Worm (Caenorhabditis elegans): Measurements from ENCODE around the gene Y17G9B.2.
"Not testable (repeated sequence)": the region's sequence is repeated elsewhere in the genome, so short reads cannot be mapped to it uniquely, and the experiment has no call there.

DNA sequence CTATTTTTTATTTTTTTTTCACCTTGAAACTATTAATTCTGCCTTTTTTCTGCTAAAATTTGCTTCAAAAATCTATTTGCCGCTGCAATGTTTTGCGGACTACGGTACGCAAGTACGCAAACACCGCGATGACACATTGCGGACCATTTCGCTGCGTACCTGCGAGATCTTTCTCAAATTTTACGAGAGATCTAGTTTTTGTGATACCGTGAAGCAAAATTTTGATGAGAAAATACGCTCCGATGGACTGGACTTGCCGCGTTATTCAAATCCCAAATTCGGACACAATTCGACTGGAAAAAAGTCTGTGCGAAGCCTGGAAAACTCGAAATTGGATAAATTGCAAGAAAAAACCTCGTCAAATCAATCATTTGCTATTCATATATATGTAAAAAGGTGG, 43.4 kb upstream of the Y17G9B.2 start:
- TF ChIP-seq egrh-3 (GFP tag; IDR thresholded peaks at IDR 0.05), result peak; percentile 63
- not testable (repeated sequence) for TF ChIP-seq rpc-1 (optimal IDR thresholded peaks at IDR 0.05); rpc-1 (tag; optimal IDR thresholded peaks at IDR 0.05); lin-35 (GFP tag; optimal IDR thresholded peaks at IDR 0.05)
- peak; percentile 89 for TF ChIP-seq let-526 (GFP tag; IDR thresholded peaks at IDR 0.05)

Measured in whole organism, young adult.